Fruit fly (Drosophila melanogaster) whole organism, embryonic: ENCODE measurements around the gene PGAP1.

ENCODE experiments used
- CG1024 ChIP-seq: fragments of 200-800 bp; sonication (Bioruptor generic); IDR thresholded peaks from 2 replicates; pipeline ENCODE4 v1.3.6; 2022; ENCODE audit warnings: missing biosample characterization, missing genetic modification characterization
- CG10274 ChIP-seq: fragments of 200-800 bp; sonication (Bioruptor generic); optimal IDR thresholded peaks from 3 replicates; lab custom pipeline; 2017; ENCODE audit warnings: missing biosample characterization, mild to moderate bottlenecking, missing genetic modification characterization
- CG11085 ChIP-seq: fragments of 200-800 bp; sonication (Bioruptor generic); IDR thresholded peaks from 2 replicates; pipeline ENCODE4 v1.3.6; 2022; ENCODE audit warnings: missing biosample characterization, missing genetic modification characterization
- CG12104 ChIP-seq: fragments of 200-800 bp; sonication (Bioruptor generic); optimal IDR thresholded peaks from 3 replicates; lab custom pipeline; 2016; ENCODE audit warnings: missing biosample characterization, missing genetic modification characterization
- CG12744 ChIP-seq: fragments of 200-800 bp; sonication (Bioruptor generic); optimal IDR thresholded peaks from 2 replicates; lab custom pipeline; 2016; ENCODE audit warnings: missing biosample characterization, missing genetic modification characterization
- CG13287 ChIP-seq: fragments of 200-800 bp; sonication (Bioruptor generic); IDR thresholded peaks from 2 replicates; pipeline ENCODE4 v1.3.6; 2022; ENCODE audit warnings: missing biosample characterization, missing genetic modification characterization; ENCODE audit not compliant: partially characterized antibody
- CG14441 ChIP-seq: fragments of 200-800 bp; sonication (Bioruptor generic); IDR thresholded peaks from 2 replicates; pipeline ENCODE4 v1.3.6; 2022; ENCODE audit warnings: missing biosample characterization, missing genetic modification characterization
- CG15696 ChIP-seq: fragments of 200-800 bp; sonication (Bioruptor generic); optimal IDR thresholded peaks from 2 replicates; lab custom pipeline; 2019; ENCODE audit warnings: missing biosample characterization, mild to moderate bottlenecking, missing genetic modification characterization, moderate library complexity
- CG2116 ChIP-seq: fragments of 200-800 bp; sonication (Bioruptor generic); optimal IDR thresholded peaks from 3 replicates; lab custom pipeline; 2018; ENCODE audit warnings: missing biosample characterization, mild to moderate bottlenecking, missing genetic modification characterization
- CG30403 ChIP-seq: fragments of 200-800 bp; sonication (Bioruptor generic); optimal IDR thresholded peaks from 3 replicates; lab custom pipeline; 2016; ENCODE audit warnings: missing biosample characterization, missing genetic modification characterization
- CG3281 ChIP-seq: fragments of 200-800 bp; sonication (Bioruptor generic); optimal IDR thresholded peaks from 3 replicates; lab custom pipeline; 2017; ENCODE audit warnings: missing biosample characterization, mild to moderate bottlenecking, missing genetic modification characterization
- CG3407 ChIP-seq: fragments of 200-800 bp; sonication (Bioruptor generic); optimal IDR thresholded peaks from 2 replicates; lab custom pipeline; 2018; ENCODE audit warnings: missing biosample characterization, mild to moderate bottlenecking, missing genetic modification characterization
- CG5180 ChIP-seq: fragments of 200-800 bp; sonication (Bioruptor generic); optimal IDR thresholded peaks from 3 replicates; lab custom pipeline; 2017; ENCODE audit warnings: missing biosample characterization, missing genetic modification characterization, mild to moderate bottlenecking, moderate library complexity, missing genetic modification reagents
- CG5245 ChIP-seq: fragments of 200-800 bp; sonication (Bioruptor generic); optimal IDR thresholded peaks from 3 replicates; lab custom pipeline; 2016; ENCODE audit warnings: missing biosample characterization, missing genetic modification characterization
- CG6689 ChIP-seq: fragments of 200-800 bp; sonication (Bioruptor generic); IDR thresholded peaks from 2 replicates; pipeline ENCODE4 v1.3.6; 2022; ENCODE audit warnings: missing biosample characterization, missing genetic modification characterization
- CG7745 ChIP-seq: fragments of 200-800 bp; sonication (Bioruptor generic); optimal IDR thresholded peaks from 2 replicates; lab custom pipeline; 2018; ENCODE audit warnings: missing biosample characterization, mild to moderate bottlenecking, missing genetic modification characterization, moderate library complexity
- CG8089 ChIP-seq: fragments of 200-800 bp; sonication (Bioruptor generic); optimal IDR thresholded peaks from 3 replicates; lab custom pipeline; 2016; ENCODE audit warnings: missing biosample characterization, missing genetic modification characterization
- CHES-1-like ChIP-seq: fragments of 200-800 bp; sonication (Bioruptor generic); optimal IDR thresholded peaks from 2 replicates; lab custom pipeline; 2016; ENCODE audit warnings: missing biosample characterization, missing genetic modification characterization
- CTCF ChIP-seq: fragments of 200-800 bp; sonication (Bioruptor generic); optimal IDR thresholded peaks from 2 replicates; lab custom pipeline; 2017; ENCODE audit warnings: missing biosample characterization, mild to moderate bottlenecking, missing genetic modification characterization, moderate library complexity
- Deaf1 ChIP-seq: fragments of 200-800 bp; optimal IDR thresholded peaks from 3 replicates; lab custom pipeline; 2019; ENCODE audit warnings: missing biosample characterization, mild to moderate bottlenecking, missing genetic modification characterization, moderate library complexity
- Doc3 ChIP-seq: fragments of 200-800 bp; sonication (Bioruptor generic); IDR thresholded peaks from 3 replicates; pipeline ENCODE4 v1.3.6; 2022; ENCODE audit warnings: missing biosample characterization, missing genetic modification characterization; ENCODE audit not compliant: partially characterized antibody
- HLHmδ ChIP-seq: fragments of 200-800 bp; sonication (Bioruptor generic); optimal IDR thresholded peaks from 2 replicates; lab custom pipeline; 2018; ENCODE audit warnings: missing biosample characterization, mild to moderate bottlenecking, missing genetic modification characterization, moderate library complexity
- MBD-R2 ChIP-seq: fragments of 200-800 bp; sonication (Bioruptor generic); IDR thresholded peaks from 2 replicates; pipeline ENCODE4 v1.3.6; 2022; ENCODE audit warnings: missing biosample characterization, missing genetic modification characterization
- Nf-YA ChIP-seq: fragments of 200-800 bp; sonication (Bioruptor generic); IDR thresholded peaks from 2 replicates; pipeline ENCODE4 v1.3.6; 2022; ENCODE audit warnings: missing biosample characterization, missing genetic modification characterization
- Nf-YC ChIP-seq: fragments of 200-800 bp; optimal IDR thresholded peaks from 3 replicates; lab custom pipeline; 2019; ENCODE audit warnings: missing biosample characterization, mild to moderate bottlenecking, missing genetic modification characterization, moderate library complexity
- Rfx ChIP-seq: fragments of 200-800 bp; sonication (Bioruptor generic); IDR thresholded peaks from 2 replicates; pipeline ENCODE4 v1.3.6; 2022; ENCODE audit warnings: missing biosample characterization, missing genetic modification characterization
- aop ChIP-seq: fragments of 200-800 bp; sonication (Bioruptor generic); IDR thresholded peaks from 2 replicates; pipeline ENCODE4 v1.3.6; 2022; ENCODE audit warnings: missing biosample characterization, missing genetic modification characterization
- ash1 ChIP-seq: fragments of 200-800 bp; sonication (Bioruptor generic); optimal IDR thresholded peaks from 2 replicates; lab custom pipeline; 2018; ENCODE audit warnings: missing biosample characterization, mild to moderate bottlenecking, missing genetic modification characterization
- az2 ChIP-seq: fragments of 200-800 bp; sonication (Bioruptor generic); optimal IDR thresholded peaks from 3 replicates; lab custom pipeline; 2016; ENCODE audit warnings: missing biosample characterization, missing genetic modification characterization
- bbx ChIP-seq: fragments of 200-800 bp; sonication (Bioruptor generic); IDR thresholded peaks from 2 replicates; pipeline ENCODE4 v1.3.6; 2022; ENCODE audit warnings: missing biosample characterization, missing genetic modification characterization; ENCODE audit not compliant: partially characterized antibody
- dm ChIP-seq: fragments of 200-800 bp; sonication (Bioruptor generic); optimal IDR thresholded peaks from 3 replicates; lab custom pipeline; 2016; ENCODE audit warnings: missing biosample characterization, missing genetic modification characterization
- dmrt11E ChIP-seq: fragments of 200-800 bp; sonication (Bioruptor generic); optimal IDR thresholded peaks from 3 replicates; lab custom pipeline; 2018; ENCODE audit warnings: missing biosample characterization, mild to moderate bottlenecking, missing genetic modification characterization, moderate library complexity
- dpn ChIP-seq, 2 experiments: fragments of 200-800 bp; sonication (Bioruptor generic); optimal IDR thresholded peaks; 3 replicates each; lab custom pipeline; 2016; ENCODE audit warnings: missing biosample characterization in 2 of 2, missing genetic modification characterization in 2 of 2
- gce ChIP-seq: fragments of 200-800 bp; sonication (Bioruptor generic); IDR thresholded peaks from 3 replicates; pipeline ENCODE4 v1.3.6; 2022; ENCODE audit warnings: missing biosample characterization, missing genetic modification characterization
- gfzf ChIP-seq: fragments of 200-800 bp; sonication (Bioruptor generic); optimal IDR thresholded peaks from 2 replicates; lab custom pipeline; 2016; ENCODE audit warnings: missing biosample characterization, mild to moderate bottlenecking, missing genetic modification characterization, moderate library complexity
- hth ChIP-seq: fragments of >200 bp; optimal IDR thresholded peaks from 2 replicates; lab custom pipeline; 2017; ENCODE audit warnings: inconsistent platforms
- ind ChIP-seq: fragments of 200-800 bp; sonication (Bioruptor generic); optimal IDR thresholded peaks from 3 replicates; lab custom pipeline; 2016; ENCODE audit warnings: missing biosample characterization, missing genetic modification characterization
- kay ChIP-seq: fragments of 200-800 bp; sonication (Bioruptor generic); optimal IDR thresholded peaks from 2 replicates; lab custom pipeline; 2016; ENCODE audit warnings: missing biosample characterization, missing genetic modification characterization
- luna ChIP-seq: fragments of 200-800 bp; sonication (Bioruptor generic); optimal IDR thresholded peaks from 2 replicates; lab custom pipeline; 2016; ENCODE audit warnings: missing biosample characterization, missing genetic modification characterization
- nerfin-2 ChIP-seq: fragments of 200-800 bp; sonication (Bioruptor generic); IDR thresholded peaks from 2 replicates; pipeline ENCODE4 v1.3.6; 2022; ENCODE audit warnings: missing biosample characterization, missing genetic modification characterization; ENCODE audit not compliant: partially characterized antibody
- onecut ChIP-seq: fragments of 200-800 bp; sonication (Bioruptor generic); IDR thresholded peaks from 2 replicates; pipeline ENCODE4 v1.3.6; 2022; ENCODE audit warnings: missing biosample characterization, missing genetic modification characterization
- psq ChIP-seq: fragments of 200-800 bp; sonication (Bioruptor generic); optimal IDR thresholded peaks from 2 replicates; lab custom pipeline; 2017; ENCODE audit warnings: missing biosample characterization, missing genetic modification characterization
- sim ChIP-seq: fragments of 200-800 bp; sonication (Bioruptor generic); IDR thresholded peaks from 2 replicates; pipeline ENCODE4 v1.3.6; 2022; ENCODE audit warnings: missing biosample characterization, missing genetic modification characterization
- tap ChIP-seq: fragments of 200-800 bp; optimal IDR thresholded peaks from 3 replicates; lab custom pipeline; 2019; ENCODE audit warnings: missing biosample characterization, mild to moderate bottlenecking, missing genetic modification characterization, moderate library complexity
- tgo ChIP-seq: fragments of 200-800 bp; sonication (Bioruptor generic); IDR thresholded peaks from 3 replicates; pipeline ENCODE4 v1.3.6; 2022; ENCODE audit warnings: missing biosample characterization, missing genetic modification characterization
- tio ChIP-seq: fragments of 200-800 bp; sonication (Bioruptor generic); optimal IDR thresholded peaks from 2 replicates; lab custom pipeline; 2017; ENCODE audit warnings: missing biosample characterization, missing genetic modification characterization, inconsistent platforms
- tna ChIP-seq: fragments of 200-800 bp; sonication (Bioruptor generic); IDR thresholded peaks from 2 replicates; pipeline ENCODE4 v1.3.6; 2022; ENCODE audit warnings: missing biosample characterization, missing genetic modification characterization; ENCODE audit not compliant: partially characterized antibody
- trh ChIP-seq: fragments of 200-800 bp; sonication (Bioruptor generic); optimal IDR thresholded peaks from 2 replicates; lab custom pipeline; 2016; ENCODE audit warnings: missing biosample characterization, missing genetic modification characterization
- vvl ChIP-seq: fragments of 200-800 bp; sonication (Bioruptor generic); IDR thresholded peaks from 2 replicates; pipeline ENCODE4 v1.3.6; 2022; ENCODE audit warnings: missing biosample characterization, missing genetic modification characterization
- zen ChIP-seq: fragments of 200-800 bp; sonication (Bioruptor generic); optimal IDR thresholded peaks from 3 replicates; lab custom pipeline; 2018; ENCODE audit warnings: missing biosample characterization, mild to moderate bottlenecking, missing genetic modification characterization, moderate library complexity
- zfh1 ChIP-seq: fragments of 200-800 bp; sonication (Bioruptor generic); IDR thresholded peaks from 3 replicates; pipeline ENCODE4 v1.3.6; 2022; ENCODE audit warnings: missing biosample characterization, missing genetic modification characterization

Gene PGAP1

dm6 chrX:5735268-5735941 lies 46.1 kb upstream of the PGAP1 start (continued):
- peak; percentile 63 for TF ChIP-seq CG5245 (GFP tag; lab: Kevin White, UChicago)
- TF ChIP-seq dmrt11E (tag; lab: Kevin White, UChicago) = peak; percentile 73
- TF ChIP-seq CG10274 = no peak
- peak; percentile 48; the same call in 1 of the 2 replicates for TF ChIP-seq CG1024 (GFP tag; lab: Robert Waterston, UW)
- peak; percentile 16 for TF ChIP-seq CG2116
- TF ChIP-seq CG12744 (GFP tag; lab: Kevin White, UChicago) = peak; percentile 33
- TF ChIP-seq CG12104 (GFP tag; lab: Kevin White, UChicago) = peak; percentile 22
- no peak for TF ChIP-seq ash1 (GFP tag; lab: Kevin White, UChicago)
- TF ChIP-seq Nf-YC (tag; lab: Kevin White, UChicago) = peak; percentile 19
- TF ChIP-seq CG30403 (GFP tag; lab: Kevin White, UChicago) = peak; percentile 80
- TF ChIP-seq ind (GFP tag; lab: Kevin White, UChicago) = peak; percentile 77
- TF ChIP-seq nerfin-2 (GFP tag; lab: Robert Waterston, UW) = no peak
- no peak for TF ChIP-seq Nf-YA (GFP tag; lab: Robert Waterston, UW)
- peak; percentile 50 for TF ChIP-seq CG3407 (GFP tag; lab: Kevin White, UChicago)
- peak; percentile 35 for TF ChIP-seq CG5180
- TF ChIP-seq CTCF (GFP tag; lab: Kevin White, UChicago) = no peak
- peak; percentile 50 for TF ChIP-seq onecut (GFP tag; lab: Robert Waterston, UW)
- peak; percentile 36 for TF ChIP-seq CG8089 (GFP tag; lab: Kevin White, UChicago)
- TF ChIP-seq zen (tag; lab: Kevin White, UChicago) = peak; percentile 43
- no peak for TF ChIP-seq tna
- peak; percentile 83 for TF ChIP-seq CG6689
- no peak for TF ChIP-seq dm (GFP tag; lab: Kevin White, UChicago)
- TF ChIP-seq luna (GFP tag; lab: Kevin White, UChicago) = no peak
- TF ChIP-seq MBD-R2 (GFP tag; lab: Robert Waterston, UW) = peak; percentile 47; the same call in 1 of the 2 replicates
- TF ChIP-seq gfzf (GFP tag; lab: Kevin White, UChicago) = no peak
- peak; percentile 74 for TF ChIP-seq tap
- TF ChIP-seq trh (GFP tag; lab: Kevin White, UChicago) = no peak
- TF ChIP-seq Deaf1 = peak; percentile 42
- peak; percentile 80 for TF ChIP-seq Rfx (GFP tag; lab: Robert Waterston, UW)
- peak; percentile 82; the same call in 2 of the 3 replicates for TF ChIP-seq zfh1 (GFP tag; lab: Robert Waterston, UW)
- TF ChIP-seq gce = peak; percentile 74; the same call in 2 of the 3 replicates
- TF ChIP-seq tgo = peak; percentile 83
- peak; percentile 33 for TF ChIP-seq kay (GFP tag; lab: Kevin White, UChicago)
- TF ChIP-seq CG7745 = no peak
- no peak for TF ChIP-seq CG13287 (GFP tag; lab: Robert Waterston, UW)
- peak; percentile 37 for TF ChIP-seq CHES-1-like (GFP tag; lab: Kevin White, UChicago)
- no peak for TF ChIP-seq aop
- TF ChIP-seq CG11085 = peak; percentile 54
- no peak for TF ChIP-seq sim (GFP tag; lab: Robert Waterston, UW)
- TF ChIP-seq CG15696 (tag; lab: Kevin White, UChicago) = peak; percentile 9
- TF ChIP-seq tio (GFP tag; lab: Kevin White, UChicago) = peak; percentile 62
- TF ChIP-seq Doc3 (GFP tag; lab: Robert Waterston, UW) = no peak
- no peak for TF ChIP-seq bbx
- no peak for TF ChIP-seq HLHmδ (GFP tag; lab: Kevin White, UChicago)
- TF ChIP-seq dpn (GFP tag; optimal IDR thresholded peaks at IDR 0.05; lab: Kevin White, UChicago) = peak; percentile 55 to 82
- peak; percentile 83 for TF ChIP-seq CG14441 (GFP tag; lab: Robert Waterston, UW)
- peak; percentile 31 for TF ChIP-seq psq
- TF ChIP-seq hth (lab: Kevin White, UChicago) = no peak
- TF ChIP-seq az2 = peak; percentile 75
- TF ChIP-seq vvl (GFP tag; lab: Robert Waterston, UW) = peak; percentile 84
- peak; percentile 67 for TF ChIP-seq CG3281 (GFP tag; lab: Kevin White, UChicago)
